Worm (Caenorhabditis elegans): Measurements from ENCODE around the gene lgc-32.

ce11 chrX:654804-655203, 17.1 kb upstream of the lgc-32 start, which contains the start of gene ifc-2:
- no peak for TF ChIP-seq lsy-2 (tag; optimal IDR thresholded peaks at IDR 0.05)
- TF ChIP-seq php-3 (GFP tag; IDR thresholded peaks at IDR 0.05), result no peak
- no peak for TF ChIP-seq ces-1 (GFP tag; optimal IDR thresholded peaks at IDR 0.05)
- no peak for TF ChIP-seq ama-1 (optimal IDR thresholded peaks at IDR 0.05)
- no peak for TF ChIP-seq pqm-1 (tag; optimal IDR thresholded peaks at IDR 0.05)
- TF ChIP-seq lin-29 (GFP tag; IDR thresholded peaks at IDR 0.05), result no peak
